Fruit fly (Drosophila melanogaster) whole organism, prepupa: ENCODE measurements around the gene dbr.

Source experiments
- CG10631 ChIP-seq: fragments of 200-800 bp; sonication (Bioruptor generic); optimal IDR thresholded peaks from 2 replicates; lab custom pipeline; 2016; ENCODE audit warnings: missing biosample characterization, missing genetic modification characterization
- CG11294 ChIP-seq: fragments of 200-800 bp; sonication (Bioruptor generic); IDR thresholded peaks from 2 replicates; pipeline ENCODE4 v1.3.6; 2022; ENCODE audit warnings: missing biosample characterization, missing genetic modification characterization
- CG15336 ChIP-seq: fragments of 200-800 bp; sonication (Bioruptor generic); IDR thresholded peaks from 2 replicates; pipeline ENCODE4 v1.3.6; 2022; ENCODE audit warnings: missing biosample characterization, missing genetic modification characterization
- Eip78C ChIP-seq: fragments of 200-800 bp; sonication (Bioruptor generic); peaks from one replicate; lab custom pipeline; 2016; ENCODE audit warnings: missing biosample characterization, missing genetic modification characterization
- Ets21C ChIP-seq: fragments of 200-800 bp; sonication (Bioruptor generic); optimal IDR thresholded peaks from 3 replicates; lab custom pipeline; 2016; ENCODE audit warnings: missing biosample characterization, missing genetic modification characterization
- Met ChIP-seq: fragments of 200-800 bp; sonication (Bioruptor generic); optimal IDR thresholded peaks from 3 replicates; lab custom pipeline; 2016; ENCODE audit warnings: missing biosample characterization, missing genetic modification characterization
- achi ChIP-seq: fragments of 200-800 bp; sonication (Bioruptor generic); optimal IDR thresholded peaks from 3 replicates; lab custom pipeline; 2016; ENCODE audit warnings: missing biosample characterization, missing genetic modification characterization
- dsx ChIP-seq: fragments of 200-800 bp; optimal IDR thresholded peaks from 3 replicates; lab custom pipeline; 2019; ENCODE audit warnings: missing biosample characterization, mild to moderate bottlenecking, missing genetic modification characterization, moderate library complexity; ENCODE audit not compliant: poor library complexity, severe bottlenecking
- fkh ChIP-seq: fragments of 200-800 bp; sonication (Bioruptor generic); optimal IDR thresholded peaks from 3 replicates; lab custom pipeline; 2017; ENCODE audit warnings: missing biosample characterization, mild to moderate bottlenecking, missing genetic modification characterization, moderate library complexity
- salr ChIP-seq, 2 experiments: fragments of 200-800 bp; sonication (Bioruptor generic); optimal IDR thresholded peaks; 3 replicates each; lab custom pipeline; 2016 to 2018; ENCODE audit warnings: missing biosample characterization in 2 of 2, missing genetic modification characterization in 2 of 2, mild to moderate bottlenecking in 1 of 2
- topi ChIP-seq: fragments of 200-800 bp; sonication (Bioruptor generic); optimal IDR thresholded peaks from 3 replicates; lab custom pipeline; 2016; ENCODE audit warnings: missing biosample characterization, missing genetic modification characterization
- vri ChIP-seq: fragments of 200-800 bp; sonication (Bioruptor generic); optimal IDR thresholded peaks from 3 replicates; lab custom pipeline; 2016; ENCODE audit warnings: missing biosample characterization, mild to moderate bottlenecking, missing genetic modification characterization

dm6 chr2L:66369-67278, at the start of gene dbr:
- no peak for TF ChIP-seq CG10631 (GFP tag; lab: Kevin White, UChicago)
- TF ChIP-seq topi (GFP tag; lab: Kevin White, UChicago): peak; percentile 19
- peak; percentile 55 for TF ChIP-seq vri (GFP tag; lab: Kevin White, UChicago)
- peak; percentile 78 for TF ChIP-seq Eip78C (GFP tag; lab: Kevin White, UChicago)
- TF ChIP-seq dsx (GFP tag; lab: Kevin White, UChicago): peak; percentile 76
- no peak for TF ChIP-seq Ets21C (GFP tag; lab: Kevin White, UChicago)
- TF ChIP-seq salr (GFP tag; optimal IDR thresholded peaks at IDR 0.05; lab: Kevin White, UChicago): peak; percentile 48 to 62
- peak; percentile 30 for TF ChIP-seq Met (GFP tag; lab: Kevin White, UChicago)
- TF ChIP-seq fkh (GFP tag; lab: Kevin White, UChicago): no peak
- peak; percentile 56; the same call in 1 of the 2 replicates for TF ChIP-seq CG11294 (GFP tag; lab: Robert Waterston, UW)
- TF ChIP-seq CG15336: peak; percentile 67
- TF ChIP-seq achi (GFP tag; lab: Kevin White, UChicago): no peak
